Worm (Caenorhabditis elegans): ENCODE results near the gene Y39A3CL.4.

The Y39A3CL.4 gene

ce11 chrIII:1763222-1763621, 14.6 kb downstream of the Y39A3CL.4 start, which contains the start of gene cnc-6:
Gene cnc-6 (plus strand): TSS chrIII:1763522.
- no peak for TF ChIP-seq T22C8.4 (GFP tag; IDR thresholded peaks at IDR 0.05)

ce11 chrIII:1758632-1759031, 19.2 kb downstream of the Y39A3CL.4 start, which contains the start of gene Y46E12A.2:
Gene Y46E12A.2 (plus strand): TSS chrIII:1758932.
- TF ChIP-seq ztf-29 (GFP tag; IDR thresholded peaks at IDR 0.05) (no peak), klf-2 (GFP tag; conservative IDR thresholded peaks at IDR 0.05) (no peak), cog-1 (tag; optimal IDR thresholded peaks at IDR 0.05) (no peak), med-1 (GFP tag; optimal IDR thresholded peaks at IDR 0.05; ENCODE audit: insufficient read depth) (no peak), T22C8.4 (GFP tag; IDR thresholded peaks at IDR 0.05) (no peak), tab-1 (GFP tag; IDR thresholded peaks at IDR 0.05) (no peak), flt-1 (GFP tag; IDR thresholded peaks at IDR 0.05) (no peak), ref-1 (GFP tag; conservative IDR thresholded peaks at IDR 0.05) (no peak), ztf-23 (GFP tag; IDR thresholded peaks at IDR 0.05) (no peak)

ce11 chrIII:1758151-1758550, 19.7 kb downstream of the Y39A3CL.4 start, which contains the start of gene Y46E12A.5:
Gene Y46E12A.5 (minus strand): TSS chrIII:1758251.
- TF ChIP-seq ztf-23 (GFP tag; IDR thresholded peaks at IDR 0.05) (no peak), flt-1 (GFP tag; IDR thresholded peaks at IDR 0.05) (no peak), med-1 (GFP tag; optimal IDR thresholded peaks at IDR 0.05; ENCODE audit: insufficient read depth) (no peak), ztf-29 (GFP tag; IDR thresholded peaks at IDR 0.05) (no peak), cog-1 (tag; optimal IDR thresholded peaks at IDR 0.05) (no peak), tab-1 (GFP tag; IDR thresholded peaks at IDR 0.05) (no peak)

- TF ChIP-seq ztf-23 (GFP tag; IDR thresholded peaks at IDR 0.05) (no peak), ref-1 (GFP tag; conservative IDR thresholded peaks at IDR 0.05) (no peak), ztf-29 (GFP tag; IDR thresholded peaks at IDR 0.05) (no peak), T22C8.4 (GFP tag; IDR thresholded peaks at IDR 0.05) (no peak), flt-1 (GFP tag; IDR thresholded peaks at IDR 0.05) (no peak), med-1 (GFP tag; optimal IDR thresholded peaks at IDR 0.05; ENCODE audit: insufficient read depth) (no peak), klf-2 (GFP tag; conservative IDR thresholded peaks at IDR 0.05) (no peak), tab-1 (GFP tag; IDR thresholded peaks at IDR 0.05) (no peak), cog-1 (tag; optimal IDR thresholded peaks at IDR 0.05) (no peak)
These were observed 23.0 kb downstream of the Y39A3CL.4 start, which contains the start of gene Y46E12A.3 for ce11 chrIII:1754842-1755241. Gene Y46E12A.3 (minus strand): TSS chrIII:1754942.

- TF ChIP-seq klf-2 (GFP tag; conservative IDR thresholded peaks at IDR 0.05) (no peak), ref-1 (GFP tag; conservative IDR thresholded peaks at IDR 0.05) (no peak), flt-1 (GFP tag; IDR thresholded peaks at IDR 0.05) (no peak), ztf-29 (GFP tag; IDR thresholded peaks at IDR 0.05) (no peak), tab-1 (GFP tag; IDR thresholded peaks at IDR 0.05) (no peak), ztf-23 (GFP tag; IDR thresholded peaks at IDR 0.05) (no peak), cog-1 (tag; optimal IDR thresholded peaks at IDR 0.05) (no peak), med-1 (GFP tag; optimal IDR thresholded peaks at IDR 0.05; ENCODE audit: insufficient read depth) (no peak), T22C8.4 (GFP tag; IDR thresholded peaks at IDR 0.05) (no peak)
These were observed 32.3 kb downstream of the Y39A3CL.4 start for ce11 chrIII:1745450-1746127.

- no peak for TF ChIP-seq flt-1 (GFP tag; IDR thresholded peaks at IDR 0.05)
- TF ChIP-seq ztf-29 (GFP tag; IDR thresholded peaks at IDR 0.05), result no peak
- TF ChIP-seq cog-1 (tag; optimal IDR thresholded peaks at IDR 0.05), result no peak
- TF ChIP-seq med-1 (GFP tag; optimal IDR thresholded peaks at IDR 0.05; ENCODE audit: insufficient read depth), result no peak
- TF ChIP-seq tab-1 (GFP tag; IDR thresholded peaks at IDR 0.05), result no peak
- TF ChIP-seq ref-1 (GFP tag; conservative IDR thresholded peaks at IDR 0.05), result no peak
- no peak for TF ChIP-seq klf-2 (GFP tag; conservative IDR thresholded peaks at IDR 0.05)
- no peak for TF ChIP-seq ztf-23 (GFP tag; IDR thresholded peaks at IDR 0.05)
These were observed 33.4 kb downstream of the Y39A3CL.4 start for ce11 chrIII:1744486-1744885.

- TF ChIP-seq ztf-29 (GFP tag; IDR thresholded peaks at IDR 0.05) (no peak), ztf-23 (GFP tag; IDR thresholded peaks at IDR 0.05) (no peak), ref-1 (GFP tag; conservative IDR thresholded peaks at IDR 0.05) (no peak), T22C8.4 (GFP tag; IDR thresholded peaks at IDR 0.05) (no peak), klf-2 (GFP tag; conservative IDR thresholded peaks at IDR 0.05) (no peak), med-1 (GFP tag; optimal IDR thresholded peaks at IDR 0.05; ENCODE audit: insufficient read depth) (no peak), cog-1 (tag; optimal IDR thresholded peaks at IDR 0.05) (no peak), flt-1 (GFP tag; IDR thresholded peaks at IDR 0.05) (no peak), tab-1 (GFP tag; IDR thresholded peaks at IDR 0.05) (no peak)
These were observed 34.3 kb downstream of the Y39A3CL.4 start for ce11 chrIII:1743488-1744020.

ce11 chrIII:1743081-1743480, 34.8 kb downstream of the Y39A3CL.4 start:
- TF ChIP-seq T22C8.4 (GFP tag; IDR thresholded peaks at IDR 0.05), result no peak

ce11 chrIII:1733412-1733811, 44.5 kb downstream of the Y39A3CL.4 start:
- TF ChIP-seq ztf-29 (GFP tag; IDR thresholded peaks at IDR 0.05), result no peak
- TF ChIP-seq flt-1 (GFP tag; IDR thresholded peaks at IDR 0.05), result no peak
- no peak for TF ChIP-seq ref-1 (GFP tag; conservative IDR thresholded peaks at IDR 0.05)
- no peak for TF ChIP-seq ztf-23 (GFP tag; IDR thresholded peaks at IDR 0.05)
- no peak for TF ChIP-seq tab-1 (GFP tag; IDR thresholded peaks at IDR 0.05)
- TF ChIP-seq T22C8.4 (GFP tag; IDR thresholded peaks at IDR 0.05), result no peak
- no peak for TF ChIP-seq med-1 (GFP tag; optimal IDR thresholded peaks at IDR 0.05; ENCODE audit: insufficient read depth)
- no peak for TF ChIP-seq cog-1 (tag; optimal IDR thresholded peaks at IDR 0.05)
- TF ChIP-seq klf-2 (GFP tag; conservative IDR thresholded peaks at IDR 0.05), result no peak

- no peak for TF ChIP-seq ztf-23 (GFP tag; IDR thresholded peaks at IDR 0.05)
- TF ChIP-seq ztf-29 (GFP tag; IDR thresholded peaks at IDR 0.05), result no peak
- TF ChIP-seq ref-1 (GFP tag; conservative IDR thresholded peaks at IDR 0.05), result no peak
- no peak for TF ChIP-seq flt-1 (GFP tag; IDR thresholded peaks at IDR 0.05)
- TF ChIP-seq klf-2 (GFP tag; conservative IDR thresholded peaks at IDR 0.05), result no peak
- no peak for TF ChIP-seq tab-1 (GFP tag; IDR thresholded peaks at IDR 0.05)
- TF ChIP-seq med-1 (GFP tag; optimal IDR thresholded peaks at IDR 0.05; ENCODE audit: insufficient read depth), result no peak
- TF ChIP-seq cog-1 (tag; optimal IDR thresholded peaks at IDR 0.05), result no peak
- no peak for TF ChIP-seq T22C8.4 (GFP tag; IDR thresholded peaks at IDR 0.05)
These were observed 44.9 kb downstream of the Y39A3CL.4 start, which contains the start of gene ser-4 for ce11 chrIII:1733001-1733400. Gene ser-4 (minus strand): TSS chrIII:1733101.

All from whole organism, midembryonic.